Fruit fly (Drosophila melanogaster): ENCODE measurements around the gene shep.

The shep gene

dm6 chr3L:5277942-5278341 is at the start of gene shep (continued):
- TF ChIP-seq CG9797 (GFP tag; optimal IDR thresholded peaks at IDR 0.05) (peak; percentile 7), fru (optimal IDR thresholded peaks at IDR 0.05) (no peak), Usf (GFP tag; optimal IDR thresholded peaks at IDR 0.05) (peak; percentile 80), tx (GFP tag; optimal IDR thresholded peaks at IDR 0.05) (peak; percentile 65), psq (GFP tag; optimal IDR thresholded peaks at IDR 0.05) (peak; percentile 71), CG18619 (GFP tag; optimal IDR thresholded peaks at IDR 0.05) (peak; percentile 88), caup (GFP tag; optimal IDR thresholded peaks at IDR 0.05; ENCODE audit: severe bottlenecking) (peak; percentile 85), dimm (GFP tag; IDR thresholded peaks at IDR 0.05) (no peak), Fer2 (tag; optimal IDR thresholded peaks at IDR 0.05) (peak; percentile 79), her (GFP tag; optimal IDR thresholded peaks at IDR 0.05) (peak; percentile 13), en (GFP tag; optimal IDR thresholded peaks at IDR 0.05) (peak; percentile 49), Hr39 (optimal IDR thresholded peaks at IDR 0.05) (no peak), cad (GFP tag; optimal IDR thresholded peaks at IDR 0.05) (no peak), CG4854 (GFP tag; optimal IDR thresholded peaks at IDR 0.05) (peak; percentile 77), hb (GFP tag; IDR thresholded peaks at IDR 0.05; ENCODE audit: partially characterized antibody) (no peak), Sin3A (optimal IDR thresholded peaks at IDR 0.05) (no peak), yki (optimal IDR thresholded peaks at IDR 0.05) (peak; percentile 89), HHEX (GFP tag; optimal IDR thresholded peaks at IDR 0.05) (peak; percentile 88), GATAe (GFP tag; conservative IDR thresholded peaks at IDR 0.05) (peak; percentile 64; the same call in 1 of the 2 replicates), ato (GFP tag; IDR thresholded peaks at IDR 0.05; ENCODE audit: partially characterized antibody) (no peak), prd (optimal IDR thresholded peaks at IDR 0.05) (no peak), prd (GFP tag; IDR thresholded peaks at IDR 0.05) (peak; percentile 94), CG8290 (GFP tag; optimal IDR thresholded peaks at IDR 0.05) (peak; percentile 79), CG8290 (tag; optimal IDR thresholded peaks at IDR 0.05) (peak in 1 of 2 experiments; percentile 65), Lpt (GFP tag; optimal IDR thresholded peaks at IDR 0.05) (no peak), CG30403 (GFP tag; optimal IDR thresholded peaks at IDR 0.05) (peak; percentile 91), Dip2 (GFP tag; IDR thresholded peaks at IDR 0.05) (no peak), CG12299 (tag; optimal IDR thresholded peaks at IDR 0.05) (peak; percentile 81), CG9817 (tag; optimal IDR thresholded peaks at IDR 0.05) (peak; percentile 89), emc (GFP tag; optimal IDR thresholded peaks at IDR 0.05) (peak; percentile 25), Ets65A (GFP tag) (peak; percentile 94), CG18011 (GFP tag; optimal IDR thresholded peaks at IDR 0.05) (peak; percentile 76), ftz-f1 (GFP tag; optimal IDR thresholded peaks at IDR 0.05) (no peak), da (GFP tag; optimal IDR thresholded peaks at IDR 0.05) (no peak), btn (GFP tag; optimal IDR thresholded peaks at IDR 0.05) (peak; percentile 52), Ptx1 (GFP tag; IDR thresholded peaks at IDR 0.05) (peak; percentile 94), CG3995 (GFP tag; optimal IDR thresholded peaks at IDR 0.05) (peak; percentile 47), stwl (tag; optimal IDR thresholded peaks at IDR 0.05) (peak; percentile 45), CkIIα-i1 (GFP tag; IDR thresholded peaks at IDR 0.05) (peak; percentile 50; the same call in 1 of the 2 replicates), twi (tag; optimal IDR thresholded peaks at IDR 0.05) (peak; percentile 76), CG12104 (GFP tag; optimal IDR thresholded peaks at IDR 0.05) (peak; percentile 75), CG10543 (GFP tag; optimal IDR thresholded peaks at IDR 0.05) (peak; percentile 72), CG16815 (GFP tag; optimal IDR thresholded peaks at IDR 0.05) (peak; percentile 82), Kr (GFP tag; optimal IDR thresholded peaks at IDR 0.05) (peak; percentile 18), Hr3 (GFP tag; optimal IDR thresholded peaks at IDR 0.05) (peak; percentile 76), B-H1 (GFP tag; IDR thresholded peaks at IDR 0.05) (peak; percentile 83), CG6654 (GFP tag; optimal IDR thresholded peaks at IDR 0.05) (peak; percentile 75), B-H2 (GFP tag; optimal IDR thresholded peaks at IDR 0.05) (peak; percentile 73), CG4424 (GFP tag; optimal IDR thresholded peaks at IDR 0.05) (peak; percentile 89), Med (GFP tag) (peak; percentile 96), Meics (GFP tag; optimal IDR thresholded peaks at IDR 0.05) (peak; percentile 90), CG1233 (GFP tag; optimal IDR thresholded peaks at IDR 0.05) (peak; percentile 83), az2 (GFP tag; optimal IDR thresholded peaks at IDR 0.05) (peak; percentile 89), Hmr (GFP tag; optimal IDR thresholded peaks at IDR 0.05) (peak; percentile 91)

Measured in whole organism, embryonic.